Worm (Caenorhabditis elegans): ENCODE measurements around the gene C08F8.3.

ce11 chrIV:11162451-11162850 lies 7.6 kb downstream of the C08F8.3 start, which contains the start of gene fbxb-9:
- no peak for TF ChIP-seq lin-13 (GFP tag; optimal IDR thresholded peaks at IDR 0.05)
- TF ChIP-seq unc-62 (GFP tag; optimal IDR thresholded peaks at IDR 0.05): no peak
- TF ChIP-seq snpc-4 (tag; optimal IDR thresholded peaks at IDR 0.05): no peak
- no peak for TF ChIP-seq lin-39 (tag; optimal IDR thresholded peaks at IDR 0.05)
- no peak for TF ChIP-seq ztf-11 (tag; optimal IDR thresholded peaks at IDR 0.05)
- TF ChIP-seq unc-30 (tag; optimal IDR thresholded peaks at IDR 0.05): no peak
- TF ChIP-seq ces-1 (GFP tag; optimal IDR thresholded peaks at IDR 0.05): no peak
- no peak for TF ChIP-seq blmp-1 (tag; optimal IDR thresholded peaks at IDR 0.05)
- no peak for TF ChIP-seq ama-1 (optimal IDR thresholded peaks at IDR 0.05)
- no peak for TF ChIP-seq nhr-237 (tag; optimal IDR thresholded peaks at IDR 0.05)
- no peak for TF ChIP-seq tbx-2 (tag; optimal IDR thresholded peaks at IDR 0.05)
- TF ChIP-seq fos-1 (tag; optimal IDR thresholded peaks at IDR 0.05): no peak
- no peak for TF ChIP-seq ceh-8 (GFP tag; optimal IDR thresholded peaks at IDR 0.05)
- TF ChIP-seq efl-3 (GFP tag; optimal IDR thresholded peaks at IDR 0.05): no peak

All from whole organism, L1 larva.